Worm (Caenorhabditis elegans) whole organism, dauer: ENCODE data around the gene F49F1.5.
"Not testable (repeated sequence)": the region's sequence is repeated elsewhere in the genome, so short reads cannot be mapped to it uniquely, and the experiment has no call there.

Source experiments
- unc-62 ChIP-seq: sonication (generic microtip); optimal IDR thresholded peaks from 2 replicates; lab custom pipeline; 2017; ENCODE audit warnings: missing biosample characterization, missing genetic modification reagents, missing genetic modification characterization

Gene F49F1.5

ce11 chrIV:4120263-4120662, at the start of gene F49F1.5:
F49F1.5 (minus strand) TSS chrIV:4120415.
- no peak for TF ChIP-seq unc-62 (GFP tag; lab: Kevin White, UChicago)

- TF ChIP-seq unc-62 (GFP tag; lab: Kevin White, UChicago): no peak
Measured at ce11 chrIV:4167296-4167695, 47.1 kb upstream of the F49F1.5 start.

ce11 chrIV:4164392-4164791, 44.2 kb upstream of the F49F1.5 start, which contains the start of gene scrm-8:
scrm-8 (plus strand) TSS chrIV:4164692.
- TF ChIP-seq unc-62 (GFP tag; lab: Kevin White, UChicago): no peak

ce11 chrIV:4162121-4162520, 41.9 kb upstream of the F49F1.5 start, which contains the start of gene scrm-5:
scrm-5 (plus strand) TSS chrIV:4162421.
- no peak for TF ChIP-seq unc-62 (GFP tag; lab: Kevin White, UChicago)

ce11 chrIV:4154641-4155040, 34.4 kb upstream of the F49F1.5 start, which contains the start of gene K08D10.14:
K08D10.14 (plus strand) TSS chrIV:4154941.
- TF ChIP-seq unc-62 (GFP tag; lab: Kevin White, UChicago): no peak

- TF ChIP-seq unc-62 (GFP tag; lab: Kevin White, UChicago): no peak
Measured at ce11 chrIV:4152143-4152542, 31.9 kb upstream of the F49F1.5 start, which contains the start of the genes K08D10.10 and R07C12.1. K08D10.10 (plus strand) TSS chrIV:4152235. R07C12.1 (plus strand) TSS chrIV:4152456.

ce11 chrIV:4150138-4150537, 29.9 kb upstream of the F49F1.5 start:
- no peak for TF ChIP-seq unc-62 (GFP tag; lab: Kevin White, UChicago)

- TF ChIP-seq unc-62 (GFP tag; lab: Kevin White, UChicago): no peak
Measured at ce11 chrIV:4147891-4148290, 27.7 kb upstream of the F49F1.5 start.

- TF ChIP-seq unc-62 (GFP tag; lab: Kevin White, UChicago): no peak
Measured at ce11 chrIV:4144784-4145183, 24.6 kb upstream of the F49F1.5 start, which contains the start of gene R07C12.3. R07C12.3 (plus strand) TSS chrIV:4145084.

ce11 chrIV:4142986-4143385, 22.8 kb upstream of the F49F1.5 start, which contains the start of gene F49F1.12:
F49F1.12 (minus strand) TSS chrIV:4143086.
- TF ChIP-seq unc-62 (GFP tag; lab: Kevin White, UChicago): not testable (repeated sequence)

ce11 chrIV:4141311-4141710, 21.1 kb upstream of the F49F1.5 start, which contains the start of gene F49F1.11:
F49F1.11 (minus strand) TSS chrIV:4141411.
- no peak for TF ChIP-seq unc-62 (GFP tag; lab: Kevin White, UChicago)

- no peak for TF ChIP-seq unc-62 (GFP tag; lab: Kevin White, UChicago)
Measured at ce11 chrIV:4140265-4140664, 20.1 kb upstream of the F49F1.5 start, which contains the start of gene F49F1.18. F49F1.18 (minus strand) TSS chrIV:4140365.

- no peak for TF ChIP-seq unc-62 (GFP tag; lab: Kevin White, UChicago)
Measured at ce11 chrIV:4139022-4139421, 18.8 kb upstream of the F49F1.5 start, which contains the start of gene F49F1.10. F49F1.10 (minus strand) TSS chrIV:4139122.

ce11 chrIV:4137472-4137871, 17.3 kb upstream of the F49F1.5 start, which contains the start of gene F49F1.9:
F49F1.9 (minus strand) TSS chrIV:4137572.
- TF ChIP-seq unc-62 (GFP tag; lab: Kevin White, UChicago): no peak

- TF ChIP-seq unc-62 (GFP tag; lab: Kevin White, UChicago): no peak
Measured at ce11 chrIV:4135744-4136143, 15.5 kb upstream of the F49F1.5 start, which contains the start of gene F49F1.17. F49F1.17 (minus strand) TSS chrIV:4135844.

- TF ChIP-seq unc-62 (GFP tag; lab: Kevin White, UChicago): not testable (repeated sequence)
Measured at ce11 chrIV:4125657-4126056, 5.4 kb upstream of the F49F1.5 start, which contains the start of gene F49F1.7. F49F1.7 (minus strand) TSS chrIV:4125757.

- TF ChIP-seq unc-62 (GFP tag; lab: Kevin White, UChicago): no peak
Measured at ce11 chrIV:4123083-4123482, 2.9 kb upstream of the F49F1.5 start, which contains the start of gene mul-1. mul-1 (minus strand) TSS chrIV:4123166.
